Worm (Caenorhabditis elegans) whole organism, L4 larva: Measurements from ENCODE around the gene trpp-6.

ENCODE experiments used
- D1046.2 ChIP-seq: fragments of 200-800 bp; sonication (Bioruptor generic); IDR thresholded peaks from 2 replicates; pipeline ENCODE4 v1.3.6; 2022; ENCODE audit warnings: missing genetic modification characterization, missing compliant biosample characterization
- F37D6.2 ChIP-seq: sonication (generic microtip); optimal IDR thresholded peaks from 2 replicates; lab custom pipeline; 2016; ENCODE audit warnings: mild to moderate bottlenecking, missing genetic modification characterization, missing compliant biosample characterization
- F44E2.7 ChIP-seq: fragments of 200-800 bp; sonication (Bioruptor generic); IDR thresholded peaks from 2 replicates; pipeline ENCODE4 v2.1.2; 2022; ENCODE audit warnings: missing genetic modification characterization, missing compliant biosample characterization
- T20F7.1 ChIP-seq: fragments of 200-800 bp; sonication (Bioruptor generic); optimal IDR thresholded peaks from 2 replicates; lab custom pipeline; 2018; ENCODE audit warnings: mild to moderate bottlenecking, missing genetic modification characterization, missing compliant biosample characterization
- T26A8.4 ChIP-seq: fragments of 200-800 bp; sonication (Bioruptor generic); IDR thresholded peaks from 2 replicates; pipeline ENCODE4 v1.3.6; 2022; ENCODE audit warnings: missing genetic modification characterization, missing compliant biosample characterization
- Y48G9A.11 ChIP-seq: fragments of 200-800 bp; sonication (Bioruptor generic); IDR thresholded peaks from 2 replicates; pipeline ENCODE4 v1.3.6; 2022; ENCODE audit warnings: missing genetic modification reagents, missing genetic modification characterization, missing compliant biosample characterization
- ZK546.5 ChIP-seq, 2 experiments: sonication (generic microtip); optimal IDR thresholded peaks; 2 replicates each; lab custom pipeline; 2017; ENCODE audit warnings: missing biosample characterization in 2 of 2, missing genetic modification characterization in 2 of 2
- aha-1 ChIP-seq: fragments of 150-350 bp; peaks from one replicate; lab custom pipeline; 2014; ENCODE audit warnings: missing biosample characterization, missing genetic modification characterization
- arid-1 ChIP-seq: fragments of 200-800 bp; sonication (Bioruptor generic); conservative IDR thresholded peaks from 2 replicates; pipeline ENCODE4 v1.3.6; 2022; ENCODE audit warnings: missing genetic modification reagents, missing genetic modification characterization, missing compliant biosample characterization
- ceh-20 ChIP-seq: fragments of 200-800 bp; sonication (Bioruptor generic); IDR thresholded peaks from 2 replicates; pipeline ENCODE4 v1.3.6; 2022; ENCODE audit warnings: missing genetic modification reagents, missing genetic modification characterization, missing compliant biosample characterization
- ceh-82 ChIP-seq: sonication (generic microtip); optimal IDR thresholded peaks from 2 replicates; lab custom pipeline; 2017; ENCODE audit warnings: missing biosample characterization, missing genetic modification characterization
- ces-1 ChIP-seq: fragments of 150-350 bp; sonication (generic microtip); optimal IDR thresholded peaks from 4 replicates; lab custom pipeline; 2014; ENCODE audit warnings: missing biosample characterization, missing genetic modification reagents, missing genetic modification characterization
- ctbp-1 ChIP-seq: fragments of 200-800 bp; sonication (Bioruptor generic); IDR thresholded peaks from 2 replicates; pipeline ENCODE4 v1.3.6; 2022; ENCODE audit warnings: missing genetic modification reagents, missing genetic modification characterization, missing compliant biosample characterization
- daf-16 ChIP-seq, 3 experiments: sonication (generic microtip); optimal IDR thresholded peaks; 2 replicates each; lab custom pipeline; 2016 to 2017; ENCODE audit warnings: missing genetic modification characterization in 3 of 3, missing genetic modification reagents in 3 of 3, mild to moderate bottlenecking in 2 of 3, missing compliant biosample characterization in 2 of 3, missing biosample characterization in 1 of 3, moderate library complexity in 1 of 3
- daf-19 ChIP-seq: fragments of 200-800 bp; sonication (Bioruptor generic); conservative IDR thresholded peaks from 2 replicates; pipeline ENCODE4 v1.3.6; 2022; ENCODE audit warnings: missing genetic modification characterization, missing compliant biosample characterization
- dmd-6 ChIP-seq: fragments of 200-800 bp; sonication (Bioruptor generic); IDR thresholded peaks from 2 replicates; pipeline ENCODE4 v1.3.6; 2022; ENCODE audit warnings: missing genetic modification reagents, missing genetic modification characterization, missing compliant biosample characterization
- dve-1 ChIP-seq: sonication (generic microtip); optimal IDR thresholded peaks from 2 replicates; lab custom pipeline; 2017; ENCODE audit warnings: antibody characterized with exemption, mild to moderate bottlenecking, missing genetic modification characterization, missing compliant biosample characterization; ENCODE audit not compliant: insufficient read depth
- egl-43 ChIP-seq: fragments of 200-800 bp; sonication (Bioruptor generic); IDR thresholded peaks from 2 replicates; pipeline ENCODE4 v1.3.6; 2022; ENCODE audit warnings: missing genetic modification reagents, missing genetic modification characterization, missing compliant biosample characterization
- hif-1 ChIP-seq, 2 experiments: sonication (generic microtip); optimal IDR thresholded peaks; 2 replicates each; lab custom pipeline; 2016 to 2017; ENCODE audit warnings: missing compliant biosample characterization in 2 of 2, missing genetic modification characterization in 2 of 2, missing genetic modification reagents in 2 of 2, missing genotype in 2 of 2, mild to moderate bottlenecking in 1 of 2
- hlh-11 ChIP-seq: fragments of 200-800 bp; sonication (Bioruptor generic); optimal IDR thresholded peaks from 2 replicates; lab custom pipeline; 2018; ENCODE audit warnings: mild to moderate bottlenecking, missing genetic modification characterization, missing compliant biosample characterization
- hmg-1.1 ChIP-seq: fragments of 200-800 bp; sonication (Bioruptor generic); IDR thresholded peaks from 2 replicates; pipeline ENCODE4 v1.3.6; 2022; ENCODE audit warnings: missing genetic modification reagents, missing genetic modification characterization, missing compliant biosample characterization
- lim-7 ChIP-seq: fragments of 200-800 bp; sonication (Bioruptor generic); IDR thresholded peaks from 2 replicates; pipeline ENCODE4 v1.3.6; 2022; ENCODE audit warnings: missing genetic modification characterization, missing compliant biosample characterization
- lin-1 ChIP-seq: fragments of 200-800 bp; sonication (Bioruptor generic); IDR thresholded peaks from 2 replicates; pipeline ENCODE4 v1.3.6; 2022; ENCODE audit warnings: missing genetic modification reagents, missing genetic modification characterization, missing compliant biosample characterization
- lin-13 ChIP-seq: fragments of 150-350 bp; optimal IDR thresholded peaks from 2 replicates; lab custom pipeline; 2014; ENCODE audit warnings: missing biosample characterization, missing genetic modification reagents, missing genetic modification characterization
- lin-38 ChIP-seq: fragments of 200-800 bp; sonication (Bioruptor generic); IDR thresholded peaks from 2 replicates; pipeline ENCODE4 v1.3.6; 2022; ENCODE audit warnings: missing genetic modification reagents, missing genetic modification characterization, missing compliant biosample characterization
- lsy-2 ChIP-seq, 2 experiments: fragments of 150-350 bp in 1 of 2; sonication (generic microtip) in 1 of 2; optimal IDR thresholded peaks; 2 replicates each; lab custom pipeline; 2014 to 2017; ENCODE audit warnings: missing biosample characterization in 2 of 2, missing genetic modification characterization in 2 of 2
- madf-9 ChIP-seq: fragments of 200-800 bp; sonication (Bioruptor generic); conservative IDR thresholded peaks from 2 replicates; pipeline ENCODE4 v1.3.6; 2022; ENCODE audit warnings: missing genetic modification reagents, missing genetic modification characterization, missing compliant biosample characterization
- mdt-29 ChIP-seq: fragments of 200-800 bp; sonication (Bioruptor generic); IDR thresholded peaks from 2 replicates; pipeline ENCODE4 v1.3.6; 2022; ENCODE audit warnings: missing genetic modification reagents, missing genetic modification characterization, missing compliant biosample characterization
- mep-1 ChIP-seq: fragments of 150-350 bp; sonication (generic microtip); optimal IDR thresholded peaks from 3 replicates; lab custom pipeline; 2014; ENCODE audit warnings: missing biosample characterization, missing genetic modification characterization
- mes-2 ChIP-seq: sonication (generic microtip); optimal IDR thresholded peaks from 2 replicates; lab custom pipeline; 2016; ENCODE audit warnings: missing genotype, mild to moderate bottlenecking, missing genetic modification characterization, missing compliant biosample characterization; ENCODE audit not compliant: poor library complexity, severe bottlenecking
- nhr-11 ChIP-seq: fragments of 150-350 bp; optimal IDR thresholded peaks from 2 replicates; lab custom pipeline; 2014; ENCODE audit warnings: missing biosample characterization, missing genetic modification characterization
- nhr-111 ChIP-seq: fragments of 200-800 bp; sonication (Bioruptor generic); optimal IDR thresholded peaks from 2 replicates; lab custom pipeline; 2018; ENCODE audit warnings: mild to moderate bottlenecking, missing genetic modification characterization, missing compliant biosample characterization
- nhr-237 ChIP-seq: sonication (generic microtip); optimal IDR thresholded peaks from 2 replicates; lab custom pipeline; 2017; ENCODE audit warnings: missing biosample characterization, missing genetic modification characterization
- nhr-6 ChIP-seq: fragments of 150-350 bp; optimal IDR thresholded peaks from 2 replicates; lab custom pipeline; 2014; ENCODE audit warnings: missing biosample characterization, missing genetic modification characterization
- pha-4 ChIP-seq, 2 experiments: fragments of 150-350 bp in 1 of 2; fragments of 200-800 bp in 1 of 2; sonication (Bioruptor generic) in 1 of 2; IDR thresholded peaks in 1 of 2; optimal IDR thresholded peaks in 1 of 2; 2 replicates each; pipeline versions ENCODE4 v1.3.6 to Lab custom; 2014 to 2022; ENCODE audit warnings: missing genetic modification characterization in 2 of 2, missing genetic modification reagents in 2 of 2, missing biosample characterization in 1 of 2, missing compliant biosample characterization in 1 of 2
- pqm-1 ChIP-seq: sonication (generic microtip); optimal IDR thresholded peaks from 2 replicates; lab custom pipeline; 2017; ENCODE audit warnings: missing biosample characterization, missing genetic modification characterization
- snpc-1.2 ChIP-seq: fragments of 200-800 bp; sonication (Bioruptor generic); IDR thresholded peaks from 2 replicates; pipeline ENCODE4 v1.3.6; 2022; ENCODE audit warnings: missing genetic modification reagents, missing genetic modification characterization, missing compliant biosample characterization
- spr-3 ChIP-seq: fragments of 200-800 bp; sonication (Bioruptor generic); optimal IDR thresholded peaks from 2 replicates; lab custom pipeline; 2018; ENCODE audit warnings: mild to moderate bottlenecking, missing genetic modification characterization, missing compliant biosample characterization
- tag-97 ChIP-seq: fragments of 200-800 bp; sonication (Bioruptor generic); IDR thresholded peaks from 2 replicates; pipeline ENCODE4 v1.3.6; 2022; ENCODE audit warnings: missing genetic modification characterization, missing compliant biosample characterization
- tra-1 ChIP-seq: fragments of 200-800 bp; sonication (Bioruptor generic); IDR thresholded peaks from 2 replicates; pipeline ENCODE4 v1.3.6; 2022; ENCODE audit warnings: missing genetic modification reagents, missing genetic modification characterization, missing compliant biosample characterization
- unc-130 ChIP-seq: sonication (generic microtip); optimal IDR thresholded peaks from 2 replicates; lab custom pipeline; 2016; ENCODE audit warnings: missing genetic modification reagents, missing genetic modification characterization, missing compliant biosample characterization
- unc-62 ChIP-seq, 3 experiments: fragments of 150-350 bp in 1 of 3; sonication (generic microtip); optimal IDR thresholded peaks in 2 of 3; peaks in 1 of 3; 1 replicate in 1 of 3; 2 replicates in 2 of 3; lab custom pipeline; 2014 to 2017; ENCODE audit warnings: missing biosample characterization in 3 of 3, missing genetic modification characterization in 3 of 3, missing genetic modification reagents in 3 of 3, missing genotype in 1 of 3
- zfp-3 ChIP-seq: fragments of 200-800 bp; sonication (Bioruptor generic); conservative IDR thresholded peaks from 2 replicates; pipeline ENCODE4 v1.3.6; 2022; ENCODE audit warnings: missing genetic modification reagents, missing genetic modification characterization, missing compliant biosample characterization
- zip-2 ChIP-seq: fragments of 150-350 bp; optimal IDR thresholded peaks from 2 replicates; lab custom pipeline; 2014; ENCODE audit warnings: missing biosample characterization, missing genetic modification characterization
- ztf-7 ChIP-seq: fragments of 150-350 bp; optimal IDR thresholded peaks from 2 replicates; lab custom pipeline; 2014; ENCODE audit warnings: missing biosample characterization, missing genetic modification characterization

trpp-6 gene

ce11 chrV:9983529-9983928 lies 8.2 kb upstream of the trpp-6 start:
- no peak for TF ChIP-seq ces-1 (GFP tag; lab: Kevin White, UChicago)
- no peak for TF ChIP-seq F44E2.7
- TF ChIP-seq lsy-2 (tag; optimal IDR thresholded peaks at IDR 0.05; lab: Kevin White, UChicago): peak in 1 of 2 experiments; percentile 19
- no peak for TF ChIP-seq nhr-237
- no peak for TF ChIP-seq lim-7 (GFP tag; lab: Robert Waterston, UW)
- peak; percentile 15; the same call in 1 of the 2 replicates for TF ChIP-seq mdt-29 (GFP tag; lab: Robert Waterston, UW)
- TF ChIP-seq daf-19 (GFP tag; lab: Robert Waterston, UW): 0 out of 2 replicates have a peak, but pooled peaks have one; percentile 24
- TF ChIP-seq madf-9: no peak
- no peak for TF ChIP-seq ceh-82 (tag; lab: Kevin White, UChicago)
- 0 out of 2 replicates have a peak, but pooled peaks have one; percentile 24 for TF ChIP-seq hmg-1.1 (GFP tag; lab: Robert Waterston, UW)
- no peak for TF ChIP-seq ctbp-1 (GFP tag; lab: Robert Waterston, UW)
- 0 out of 2 replicates have a peak, but pooled peaks have one; percentile 57 for TF ChIP-seq tra-1 (GFP tag; lab: Robert Waterston, UW)
- TF ChIP-seq lin-38 (GFP tag; lab: Robert Waterston, UW): 0 out of 2 replicates have a peak, but pooled peaks have one; percentile 34
- peak; percentile 77 for TF ChIP-seq zfp-3 (GFP tag; lab: Robert Waterston, UW)
- TF ChIP-seq egl-43: 0 out of 2 replicates have a peak, but pooled peaks have one; percentile 20
- peak; percentile 33 for TF ChIP-seq dve-1 (tag; lab: Kevin White, UChicago)
- TF ChIP-seq mep-1 (tag; lab: Kevin White, UChicago): peak; percentile 39
- TF ChIP-seq T20F7.1 (GFP tag; lab: Kevin White, UChicago): peak; percentile 69
- no peak for TF ChIP-seq mes-2 (tag; lab: Kevin White, UChicago)
- no peak for TF ChIP-seq pqm-1
- TF ChIP-seq dmd-6: peak; percentile 11; the same call in 1 of the 2 replicates
- 0 out of 2 replicates have a peak, but pooled peaks have one; percentile 18 for TF ChIP-seq snpc-1.2 (GFP tag; lab: Robert Waterston, UW)
- TF ChIP-seq T26A8.4 (GFP tag; lab: Robert Waterston, UW): peak; percentile 49; the same call in 1 of the 2 replicates
- 0 out of 2 replicates have a peak, but pooled peaks have one; percentile 25 for TF ChIP-seq lin-1
- TF ChIP-seq hlh-11 (tag; lab: Kevin White, UChicago): peak; percentile 22
- no peak for TF ChIP-seq spr-3
- TF ChIP-seq aha-1: peak; percentile 40
- 0 out of 2 replicates have a peak, but pooled peaks have one; percentile 30 for TF ChIP-seq pha-4 (GFP tag; IDR thresholded peaks at IDR 0.05; lab: Robert Waterston, UW)
- no peak for TF ChIP-seq pha-4 (tag; optimal IDR thresholded peaks at IDR 0.05; lab: Kevin White, UChicago)
- 0 out of 2 replicates have a peak, but pooled peaks have one; percentile 26 for TF ChIP-seq arid-1

- TF ChIP-seq lin-38 (GFP tag; lab: Robert Waterston, UW) (no peak), unc-62 (GFP tag; optimal IDR thresholded peaks at IDR 0.05 in 1 of 2; lab: Kevin White, UChicago) (no peak), unc-62 (tag; optimal IDR thresholded peaks at IDR 0.05; lab: Kevin White, UChicago) (no peak), ceh-82 (tag; lab: Kevin White, UChicago) (no peak), D1046.2 (GFP tag; lab: Robert Waterston, UW) (no peak), dve-1 (tag; lab: Kevin White, UChicago) (peak; percentile 74), hif-1 (tag; optimal IDR thresholded peaks at IDR 0.05; lab: Kevin White, UChicago) (no peak), ces-1 (GFP tag; lab: Kevin White, UChicago) (no peak), zip-2 (tag; lab: Kevin White, UChicago) (no peak), Y48G9A.11 (GFP tag; lab: Robert Waterston, UW) (no peak), mes-2 (tag; lab: Kevin White, UChicago) (peak; percentile 13), F37D6.2 (no peak), nhr-111 (GFP tag; lab: Kevin White, UChicago) (no peak), madf-9 (no peak), T20F7.1 (GFP tag; lab: Kevin White, UChicago) (peak; percentile 19), lim-7 (GFP tag; lab: Robert Waterston, UW) (no peak), unc-130 (GFP tag; lab: Kevin White, UChicago) (no peak), nhr-6 (tag; lab: Kevin White, UChicago) (peak; percentile 2), tag-97 (GFP tag; lab: Robert Waterston, UW) (no peak), pqm-1 (peak; percentile 42), lsy-2 (tag; optimal IDR thresholded peaks at IDR 0.05; lab: Kevin White, UChicago) (peak in 1 of 2 experiments; percentile 15), ceh-20 (GFP tag; lab: Robert Waterston, UW) (no peak), lin-13 (GFP tag; lab: Kevin White, UChicago) (peak; percentile 16), hlh-11 (tag; lab: Kevin White, UChicago) (peak; percentile 52), daf-16 (GFP tag; optimal IDR thresholded peaks at IDR 0.05; lab: Kevin White, UChicago) (no peak), daf-16 (tag; optimal IDR thresholded peaks at IDR 0.05; lab: Kevin White, UChicago) (peak; percentile 70), nhr-11 (tag; lab: Kevin White, UChicago) (peak; percentile 90), pha-4 (GFP tag; IDR thresholded peaks at IDR 0.05; lab: Robert Waterston, UW) (no peak), pha-4 (tag; optimal IDR thresholded peaks at IDR 0.05; lab: Kevin White, UChicago) (peak; percentile 6), ZK546.5 (tag; optimal IDR thresholded peaks at IDR 0.05; lab: Kevin White, UChicago) (no peak), ztf-7 (tag; lab: Kevin White, UChicago) (peak; percentile 25)
Measured at ce11 chrV:9984821-9985220, 6.9 kb upstream of the trpp-6 start.
